Fruit fly (Drosophila melanogaster): ENCODE results near the gene CG5078.

Gene CG5078

DNA sequence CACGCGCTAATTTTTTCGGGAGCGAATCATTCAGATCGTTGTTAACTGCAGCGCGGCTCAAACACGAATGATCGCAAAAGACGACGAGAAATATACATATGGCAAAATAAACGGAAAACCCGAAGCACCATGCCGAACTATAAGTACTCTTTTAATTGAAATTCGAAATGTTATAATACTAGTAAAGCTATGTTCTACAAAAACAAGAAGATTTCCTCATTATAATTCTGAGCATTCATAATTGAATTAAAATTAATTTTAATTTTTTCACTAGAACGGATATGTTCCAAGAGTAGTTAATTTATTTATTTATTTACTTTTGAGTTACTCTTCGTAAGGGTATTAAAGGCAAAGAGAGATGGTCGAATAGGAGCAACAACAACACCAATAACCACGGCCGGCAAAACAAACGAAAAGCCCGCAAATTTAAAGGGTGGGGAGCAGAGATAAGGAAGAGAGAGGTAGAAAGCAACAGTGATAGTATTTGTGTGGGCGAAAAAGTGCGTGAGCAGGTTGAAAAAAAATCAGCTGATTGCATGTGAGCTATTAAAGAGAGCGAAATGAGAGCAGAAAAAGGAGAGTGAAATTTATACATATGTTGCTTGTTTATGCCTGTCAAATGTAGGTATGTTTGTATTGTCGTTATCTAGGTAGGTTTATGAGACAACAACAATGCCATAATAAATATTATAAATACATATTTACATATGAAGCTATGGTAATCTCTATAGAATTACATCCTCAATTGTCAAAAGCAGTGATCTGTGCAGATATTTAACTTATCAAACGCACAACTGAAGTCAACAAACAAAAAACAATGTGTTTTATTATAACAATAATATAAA lies 12.2 kb upstream of the CG5078 start (continued):
- peak; percentile 54 for TF ChIP-seq CG6854 (GFP tag; optimal IDR thresholded peaks at IDR 0.05)
- TF ChIP-seq wor (GFP tag; IDR thresholded peaks at IDR 0.05): peak; percentile 58
- TF ChIP-seq CG3726 (GFP tag; IDR thresholded peaks at IDR 0.05): no peak
- peak; percentile 6 for TF ChIP-seq wek (GFP tag; optimal IDR thresholded peaks at IDR 0.05)
- TF ChIP-seq insv (GFP tag; optimal IDR thresholded peaks at IDR 0.05): no peak
- TF ChIP-seq Deaf1 (tag; optimal IDR thresholded peaks at IDR 0.05): peak; percentile 74
- peak; percentile 40 for TF ChIP-seq CTCF (GFP tag; optimal IDR thresholded peaks at IDR 0.05)
- no peak for TF ChIP-seq CG11560 (tag; IDR thresholded peaks at IDR 0.05)
- TF ChIP-seq Hmx (GFP tag; optimal IDR thresholded peaks at IDR 0.05): peak; percentile 57
- 0 out of 2 replicates have a peak, but pooled peaks have one; percentile 20 for TF ChIP-seq sens-2 (GFP tag; IDR thresholded peaks at IDR 0.05)
- TF ChIP-seq otp (GFP tag; IDR thresholded peaks at IDR 0.05): peak; percentile 66; the same call in 1 of the 3 replicates
- TF ChIP-seq Bteb2 (GFP tag; optimal IDR thresholded peaks at IDR 0.05): peak; percentile 60
- TF ChIP-seq CG5953 (GFP tag; IDR thresholded peaks at IDR 0.05): peak; percentile 36; the same call in 1 of the 2 replicates
- peak; percentile 56 for TF ChIP-seq CG10209 (GFP tag; optimal IDR thresholded peaks at IDR 0.05)
- TF ChIP-seq B-H1 (GFP tag; IDR thresholded peaks at IDR 0.05): peak; percentile 73
- peak; percentile 77 for TF ChIP-seq CG18262 (tag; optimal IDR thresholded peaks at IDR 0.05)
- no peak for TF ChIP-seq CG9876 (GFP tag; optimal IDR thresholded peaks at IDR 0.05)
- no peak for TF ChIP-seq CG12236 (GFP tag; optimal IDR thresholded peaks at IDR 0.05)
- TF ChIP-seq CG32532 (GFP tag; IDR thresholded peaks at IDR 0.05): peak; percentile 85
- TF ChIP-seq Hand (GFP tag; optimal IDR thresholded peaks at IDR 0.05): peak; percentile 58

DNA sequence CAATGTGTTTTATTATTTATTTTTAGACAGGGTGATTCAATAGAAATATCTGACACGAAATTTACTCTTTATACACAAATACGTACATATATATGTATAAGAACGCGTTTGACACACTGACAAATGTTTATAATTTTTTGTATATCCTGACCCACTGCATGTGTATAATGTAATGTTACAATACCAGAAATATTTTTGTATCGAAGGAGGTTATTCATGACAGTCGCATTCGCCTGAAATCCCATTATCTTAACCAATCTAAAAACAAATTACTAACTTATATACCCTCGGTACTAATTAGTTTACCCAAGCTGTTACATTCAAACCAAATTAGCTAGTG lies 11.6 kb upstream of the CG5078 start:
- TF ChIP-seq CG4730 (GFP tag; IDR thresholded peaks at IDR 0.05): no peak
- no peak for TF ChIP-seq Optix (GFP tag; IDR thresholded peaks at IDR 0.05)
- peak; percentile 32 for TF ChIP-seq CG2712 (tag; optimal IDR thresholded peaks at IDR 0.05)
- TF ChIP-seq CG2678 (tag; optimal IDR thresholded peaks at IDR 0.05): peak; percentile 63
- TF ChIP-seq Dfd (GFP tag; optimal IDR thresholded peaks at IDR 0.05): no peak
- TF ChIP-seq fd102C (GFP tag; optimal IDR thresholded peaks at IDR 0.05): no peak
- TF ChIP-seq slp2 (GFP tag; optimal IDR thresholded peaks at IDR 0.05): no peak
- peak; percentile 46 for TF ChIP-seq row (GFP tag; IDR thresholded peaks at IDR 0.05)
- TF ChIP-seq tx (GFP tag; optimal IDR thresholded peaks at IDR 0.05): no peak
- TF ChIP-seq CG10267 (tag; optimal IDR thresholded peaks at IDR 0.05): peak; percentile 69
- peak; percentile 18; the same call in 1 of the 2 replicates for TF ChIP-seq CG11085 (GFP tag; IDR thresholded peaks at IDR 0.05)
- TF ChIP-seq Ssrp (tag; optimal IDR thresholded peaks at IDR 0.05): peak; percentile 4
- no peak for TF ChIP-seq maf-S (GFP tag; optimal IDR thresholded peaks at IDR 0.05)
- TF ChIP-seq CG1792 (GFP tag; optimal IDR thresholded peaks at IDR 0.05): no peak
- no peak for TF ChIP-seq CG12299 (tag; optimal IDR thresholded peaks at IDR 0.05)
- no peak for TF ChIP-seq CG1024 (GFP tag; IDR thresholded peaks at IDR 0.05)
- no peak for TF ChIP-seq CG4360 (GFP tag; IDR thresholded peaks at IDR 0.05)
- TF ChIP-seq bsh (GFP tag; optimal IDR thresholded peaks at IDR 0.05): no peak
- TF ChIP-seq Dbx (GFP tag; IDR thresholded peaks at IDR 0.05): no peak
- no peak for TF ChIP-seq CG17912 (GFP tag; optimal IDR thresholded peaks at IDR 0.05)
- TF ChIP-seq CG33557 (GFP tag; optimal IDR thresholded peaks at IDR 0.05): no peak
- no peak for TF ChIP-seq pb (GFP tag; optimal IDR thresholded peaks at IDR 0.05)
- TF ChIP-seq fd64A (GFP tag; optimal IDR thresholded peaks at IDR 0.05): no peak
- peak; percentile 13 for TF ChIP-seq odd (GFP tag; optimal IDR thresholded peaks at IDR 0.05)
- no peak for TF ChIP-seq NC2β (GFP tag; optimal IDR thresholded peaks at IDR 0.05)
- TF ChIP-seq aop (GFP tag; IDR thresholded peaks at IDR 0.05): no peak
- TF ChIP-seq dimm (GFP tag; IDR thresholded peaks at IDR 0.05): no peak
- no peak for TF ChIP-seq HmgD (GFP tag; optimal IDR thresholded peaks at IDR 0.05)
- TF ChIP-seq yki (optimal IDR thresholded peaks at IDR 0.05): no peak
- no peak for TF ChIP-seq Bgb (GFP tag; IDR thresholded peaks at IDR 0.05; ENCODE audit: partially characterized antibody)
- peak; percentile 39 for TF ChIP-seq Sox102F (GFP tag; optimal IDR thresholded peaks at IDR 0.05)
- TF ChIP-seq vnd (GFP tag; IDR thresholded peaks at IDR 0.05; ENCODE audit: partially characterized antibody): no peak
